Worm (Caenorhabditis elegans): ENCODE results near the gene ver-3.

The ver-3 gene

DNA sequence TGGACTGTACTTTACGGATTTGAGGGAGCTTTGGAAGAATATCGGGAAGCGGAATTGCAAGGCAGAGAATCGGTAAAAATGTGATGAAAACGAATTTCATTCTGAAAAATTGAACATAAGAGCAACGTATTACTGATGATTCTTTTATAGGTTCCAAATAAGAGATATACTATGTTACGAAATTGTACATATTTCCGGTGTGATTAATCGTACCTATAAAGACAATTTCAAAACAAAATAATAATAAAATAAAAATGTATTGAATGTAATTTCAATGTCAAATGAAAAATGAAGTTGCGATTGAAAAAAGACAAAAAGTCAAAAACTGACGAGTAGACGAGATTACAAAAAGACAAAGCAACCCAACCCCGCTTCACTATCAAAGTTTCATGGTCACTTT is 16.7 kb downstream of the ver-3 start, which contains the start of gene ttr-31:
Gene ttr-31 (minus strand): TSS at position 101 of the 400 bp plus-strand sequence.
- no peak for TF ChIP-seq flt-1 (GFP tag; IDR thresholded peaks at IDR 0.05)
- no peak for TF ChIP-seq T22C8.4 (GFP tag; IDR thresholded peaks at IDR 0.05)
- TF ChIP-seq ztf-23 (GFP tag; IDR thresholded peaks at IDR 0.05): no peak
- no peak for TF ChIP-seq klf-2 (GFP tag; conservative IDR thresholded peaks at IDR 0.05)
- no peak for TF ChIP-seq ref-1 (GFP tag; conservative IDR thresholded peaks at IDR 0.05)
- TF ChIP-seq ztf-29 (GFP tag; IDR thresholded peaks at IDR 0.05): no peak
- TF ChIP-seq tab-1 (GFP tag; IDR thresholded peaks at IDR 0.05): no peak
- TF ChIP-seq med-1 (GFP tag; optimal IDR thresholded peaks at IDR 0.05; ENCODE audit: insufficient read depth): no peak
- TF ChIP-seq cog-1 (tag; optimal IDR thresholded peaks at IDR 0.05): no peak

DNA sequence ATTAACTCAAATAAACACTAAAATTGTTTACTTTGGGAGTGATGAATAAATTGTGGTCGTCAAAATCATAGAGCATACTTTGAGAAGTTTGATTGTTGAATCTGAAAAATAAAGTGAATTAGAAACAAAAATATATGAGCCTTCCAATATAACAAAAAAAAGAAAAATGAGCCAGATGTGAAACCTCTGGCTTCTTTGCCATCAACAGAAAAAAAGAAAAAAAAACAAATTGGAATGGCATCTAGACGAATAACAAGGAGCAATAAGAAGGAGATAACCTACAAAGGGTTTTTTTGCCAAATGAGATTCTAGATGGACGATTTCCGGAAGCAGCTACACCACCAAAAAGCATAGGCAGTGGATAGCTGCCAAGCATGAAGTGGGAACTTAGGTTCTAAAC is 18.3 kb downstream of the ver-3 start, which contains the start of gene F58A3.4:
Gene F58A3.4 (minus strand): TSS at position 101 of the 400 bp plus-strand sequence.
- TF ChIP-seq flt-1 (GFP tag; IDR thresholded peaks at IDR 0.05) (no peak), med-1 (GFP tag; optimal IDR thresholded peaks at IDR 0.05; ENCODE audit: insufficient read depth) (no peak), T22C8.4 (GFP tag; IDR thresholded peaks at IDR 0.05) (no peak), ztf-23 (GFP tag; IDR thresholded peaks at IDR 0.05) (no peak), ref-1 (GFP tag; conservative IDR thresholded peaks at IDR 0.05) (no peak), tab-1 (GFP tag; IDR thresholded peaks at IDR 0.05) (no peak), klf-2 (GFP tag; conservative IDR thresholded peaks at IDR 0.05) (no peak), cog-1 (tag; optimal IDR thresholded peaks at IDR 0.05) (no peak)

DNA sequence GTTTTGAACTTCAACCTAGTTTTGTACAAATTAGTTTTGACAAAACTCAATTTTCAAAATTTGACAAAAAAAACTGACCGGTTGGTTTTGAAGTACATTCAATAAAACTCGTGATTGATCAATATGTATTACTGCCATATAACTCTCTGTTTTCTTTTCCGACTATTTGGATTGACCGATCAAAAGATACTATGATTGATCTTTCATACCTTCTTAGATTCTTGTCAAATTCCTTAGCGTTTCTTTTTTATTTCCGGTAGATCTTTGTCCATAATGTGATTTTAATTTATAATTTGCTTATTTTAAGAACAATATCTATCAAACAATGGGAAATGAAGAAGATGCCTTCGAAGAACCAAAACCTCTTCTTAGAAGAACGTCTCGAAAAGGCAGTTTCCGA is 20.1 kb downstream of the ver-3 start, which contains the start of gene F58A3.3:
Gene F58A3.3 (plus strand): TSS at position 301 of the 400 bp plus-strand sequence.
- TF ChIP-seq klf-2 (GFP tag; conservative IDR thresholded peaks at IDR 0.05) (no peak), T22C8.4 (GFP tag; IDR thresholded peaks at IDR 0.05) (no peak), ztf-23 (GFP tag; IDR thresholded peaks at IDR 0.05) (no peak), ztf-29 (GFP tag; IDR thresholded peaks at IDR 0.05) (no peak), ref-1 (GFP tag; conservative IDR thresholded peaks at IDR 0.05) (no peak), cog-1 (tag; optimal IDR thresholded peaks at IDR 0.05) (no peak), med-1 (GFP tag; optimal IDR thresholded peaks at IDR 0.05; ENCODE audit: insufficient read depth) (no peak), tab-1 (GFP tag; IDR thresholded peaks at IDR 0.05) (no peak), flt-1 (GFP tag; IDR thresholded peaks at IDR 0.05) (no peak)

DNA sequence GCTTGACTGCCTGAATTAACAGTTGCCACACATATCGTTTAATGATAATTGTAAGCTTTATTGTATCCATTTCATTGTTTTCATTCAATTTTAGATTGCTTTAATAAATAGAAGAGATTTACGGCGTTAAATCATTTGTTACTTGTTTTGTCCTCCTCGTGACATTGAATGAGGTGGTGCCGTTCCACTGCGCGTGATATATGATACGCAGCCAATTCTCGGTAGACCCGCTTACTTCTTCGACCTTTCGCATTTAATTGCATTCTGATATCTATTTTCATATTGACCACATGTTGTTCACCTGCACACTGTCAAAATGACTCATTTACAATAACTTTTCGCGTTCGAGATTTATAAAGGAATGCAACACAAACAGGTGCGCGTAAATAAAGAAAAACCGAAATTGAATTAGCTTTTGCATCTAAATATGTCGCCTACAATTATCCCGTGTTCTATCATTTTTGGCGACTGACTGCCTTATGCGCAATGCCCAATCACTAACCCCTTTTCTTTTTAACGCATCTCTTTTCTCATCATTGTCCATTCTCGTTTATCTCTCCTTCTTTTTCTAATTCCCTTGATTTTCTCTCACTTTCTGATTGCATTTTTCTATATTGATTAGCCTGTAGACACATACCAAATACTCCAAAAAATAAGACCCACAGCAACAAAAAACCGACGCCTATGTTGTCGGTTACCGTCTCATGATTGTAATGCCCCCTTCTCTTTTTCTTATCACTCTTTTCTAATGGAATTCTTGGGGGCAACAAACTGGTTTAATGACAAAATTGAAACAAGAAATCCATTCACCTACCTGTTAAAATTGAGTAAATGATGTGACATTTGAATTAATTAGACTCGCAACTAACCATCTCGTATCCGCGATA is 22.4 kb downstream of the ver-3 start:
- TF ChIP-seq tab-1 (GFP tag; IDR thresholded peaks at IDR 0.05) (no peak), ztf-23 (GFP tag; IDR thresholded peaks at IDR 0.05) (no peak), flt-1 (GFP tag; IDR thresholded peaks at IDR 0.05) (no peak), T22C8.4 (GFP tag; IDR thresholded peaks at IDR 0.05) (no peak), cog-1 (tag; optimal IDR thresholded peaks at IDR 0.05) (no peak), ztf-29 (GFP tag; IDR thresholded peaks at IDR 0.05) (no peak), med-1 (GFP tag; optimal IDR thresholded peaks at IDR 0.05; ENCODE audit: insufficient read depth) (no peak), klf-2 (GFP tag; conservative IDR thresholded peaks at IDR 0.05) (no peak), ref-1 (GFP tag; conservative IDR thresholded peaks at IDR 0.05) (no peak)

- TF ChIP-seq klf-2 (GFP tag; conservative IDR thresholded peaks at IDR 0.05) (no peak), ref-1 (GFP tag; conservative IDR thresholded peaks at IDR 0.05) (no peak), med-1 (GFP tag; optimal IDR thresholded peaks at IDR 0.05; ENCODE audit: insufficient read depth) (no peak), cog-1 (tag; optimal IDR thresholded peaks at IDR 0.05) (no peak), ztf-23 (GFP tag; IDR thresholded peaks at IDR 0.05) (no peak), ztf-29 (GFP tag; IDR thresholded peaks at IDR 0.05) (no peak), T22C8.4 (GFP tag; IDR thresholded peaks at IDR 0.05) (no peak), flt-1 (GFP tag; IDR thresholded peaks at IDR 0.05) (no peak), tab-1 (GFP tag; IDR thresholded peaks at IDR 0.05) (no peak)
Measured at ce11 chrX:11016100-11016499, 23.8 kb downstream of the ver-3 start, which contains the start of gene egl-15. Gene egl-15, plus strand, starts transcription at chrX:11016400.

- TF ChIP-seq ztf-29 (GFP tag; IDR thresholded peaks at IDR 0.05): no peak
- TF ChIP-seq cog-1 (tag; optimal IDR thresholded peaks at IDR 0.05): no peak
- TF ChIP-seq klf-2 (GFP tag; conservative IDR thresholded peaks at IDR 0.05): no peak
- no peak for TF ChIP-seq ztf-23 (GFP tag; IDR thresholded peaks at IDR 0.05)
- no peak for TF ChIP-seq ref-1 (GFP tag; conservative IDR thresholded peaks at IDR 0.05)
- no peak for TF ChIP-seq T22C8.4 (GFP tag; IDR thresholded peaks at IDR 0.05)
- TF ChIP-seq flt-1 (GFP tag; IDR thresholded peaks at IDR 0.05): no peak
- no peak for TF ChIP-seq tab-1 (GFP tag; IDR thresholded peaks at IDR 0.05)
- no peak for TF ChIP-seq med-1 (GFP tag; optimal IDR thresholded peaks at IDR 0.05; ENCODE audit: insufficient read depth)
Measured at ce11 chrX:11028617-11029016, 36.3 kb downstream of the ver-3 start, which contains the start of gene ldb-1. Gene ldb-1, plus strand, starts transcription at chrX:11028917.

ce11 chrX:11031047-11031695 is 38.9 kb downstream of the ver-3 start:
- 0 out of 2 replicates have a peak, but pooled peaks have one; percentile 14 for TF ChIP-seq ref-1 (GFP tag; conservative IDR thresholded peaks at IDR 0.05)
- peak; percentile 74; the same call in 1 of the 2 replicates for TF ChIP-seq flt-1 (GFP tag; IDR thresholded peaks at IDR 0.05)
- TF ChIP-seq med-1 (GFP tag; optimal IDR thresholded peaks at IDR 0.05; ENCODE audit: insufficient read depth): no peak
- TF ChIP-seq klf-2 (GFP tag; conservative IDR thresholded peaks at IDR 0.05): no peak; the same call in 1 of the 2 replicates
- peak; percentile 96 for TF ChIP-seq cog-1 (tag; optimal IDR thresholded peaks at IDR 0.05)
- peak; percentile 58; the same call in 1 of the 2 replicates for TF ChIP-seq ztf-29 (GFP tag; IDR thresholded peaks at IDR 0.05)

ce11 chrX:11031869-11032268 is 39.6 kb downstream of the ver-3 start:
- TF ChIP-seq T22C8.4 (GFP tag; IDR thresholded peaks at IDR 0.05) (no peak), flt-1 (GFP tag; IDR thresholded peaks at IDR 0.05) (peak; percentile 53; the same call in 1 of the 2 replicates)

ce11 chrX:11032412-11032811 is 40.1 kb downstream of the ver-3 start:
- TF ChIP-seq klf-2 (GFP tag; conservative IDR thresholded peaks at IDR 0.05): no peak
- no peak for TF ChIP-seq T22C8.4 (GFP tag; IDR thresholded peaks at IDR 0.05)
- no peak for TF ChIP-seq cog-1 (tag; optimal IDR thresholded peaks at IDR 0.05)
- no peak for TF ChIP-seq tab-1 (GFP tag; IDR thresholded peaks at IDR 0.05)
- no peak for TF ChIP-seq ztf-23 (GFP tag; IDR thresholded peaks at IDR 0.05)
- TF ChIP-seq med-1 (GFP tag; optimal IDR thresholded peaks at IDR 0.05; ENCODE audit: insufficient read depth): no peak
- TF ChIP-seq ztf-29 (GFP tag; IDR thresholded peaks at IDR 0.05): no peak
- no peak for TF ChIP-seq ref-1 (GFP tag; conservative IDR thresholded peaks at IDR 0.05)
- no peak for TF ChIP-seq flt-1 (GFP tag; IDR thresholded peaks at IDR 0.05)
